Worm (Caenorhabditis elegans) whole organism, late embryonic: ENCODE data around the gene orc-1.

ENCODE experiments used
- C08G9.2 ChIP-seq: sonication (generic microtip); optimal IDR thresholded peaks from 2 replicates; lab custom pipeline; 2016; ENCODE audit warnings: mild to moderate bottlenecking, missing genetic modification characterization, moderate library complexity, missing compliant biosample characterization
- C38D4.7 ChIP-seq: fragments of 200-800 bp; sonication (Bioruptor generic); optimal IDR thresholded peaks from 2 replicates; lab custom pipeline; 2018; ENCODE audit warnings: mild to moderate bottlenecking, missing genetic modification characterization, moderate library complexity, missing compliant biosample characterization
- F13H6.1 ChIP-seq: sonication (generic microtip); optimal IDR thresholded peaks from 2 replicates; lab custom pipeline; 2016; ENCODE audit warnings: missing genetic modification characterization, missing compliant biosample characterization
- K02D7.2 ChIP-seq: sonication (generic microtip); optimal IDR thresholded peaks from 2 replicates; lab custom pipeline; 2017; ENCODE audit warnings: mild to moderate bottlenecking, missing genetic modification characterization, missing compliant biosample characterization
- T23F11.4 ChIP-seq: fragments of 200-800 bp; sonication (Bioruptor generic); optimal IDR thresholded peaks from 2 replicates; lab custom pipeline; 2018; ENCODE audit warnings: mild to moderate bottlenecking, missing genetic modification characterization, missing compliant biosample characterization
- Y22D7AL.16 ChIP-seq: sonication (generic microtip); optimal IDR thresholded peaks from 2 replicates; lab custom pipeline; 2016; ENCODE audit warnings: missing genetic modification characterization, missing compliant biosample characterization
- ahr-1 ChIP-seq: sonication (generic microtip); optimal IDR thresholded peaks from 2 replicates; lab custom pipeline; 2016; ENCODE audit warnings: missing genetic modification characterization, missing compliant biosample characterization
- ceh-18 ChIP-seq: sonication (generic microtip); optimal IDR thresholded peaks from 2 replicates; lab custom pipeline; 2016; ENCODE audit warnings: missing genetic modification characterization, missing compliant biosample characterization
- ceh-19 ChIP-seq: fragments of 200-800 bp; sonication (Bioruptor generic); optimal IDR thresholded peaks from 2 replicates; lab custom pipeline; 2018; ENCODE audit warnings: mild to moderate bottlenecking, missing genetic modification characterization, missing compliant biosample characterization
- ceh-2 ChIP-seq: sonication (generic microtip); optimal IDR thresholded peaks from 2 replicates; lab custom pipeline; 2016; ENCODE audit warnings: missing genotype, missing genetic modification characterization, missing compliant biosample characterization
- ceh-22 ChIP-seq: sonication (generic microtip); optimal IDR thresholded peaks from 2 replicates; lab custom pipeline; 2017; ENCODE audit warnings: missing biosample characterization, missing genetic modification characterization
- ceh-30 ChIP-seq: fragments of 150-350 bp; optimal IDR thresholded peaks from 2 replicates; lab custom pipeline; 2014; ENCODE audit warnings: missing biosample characterization, missing genetic modification characterization
- ceh-34 ChIP-seq: sonication (generic microtip); optimal IDR thresholded peaks from 2 replicates; lab custom pipeline; 2016; ENCODE audit warnings: mild to moderate bottlenecking, missing genetic modification characterization, missing compliant biosample characterization
- ceh-48 ChIP-seq: sonication (generic microtip); optimal IDR thresholded peaks from 2 replicates; lab custom pipeline; 2016; ENCODE audit warnings: missing genetic modification characterization, inconsistent platforms, missing compliant biosample characterization
- ceh-9 ChIP-seq: sonication (generic microtip); optimal IDR thresholded peaks from 2 replicates; lab custom pipeline; 2016; ENCODE audit warnings: mild to moderate bottlenecking, missing genetic modification characterization, inconsistent platforms, missing compliant biosample characterization
- che-1 ChIP-seq: sonication (generic microtip); optimal IDR thresholded peaks from 2 replicates; lab custom pipeline; 2016; ENCODE audit warnings: mild to moderate bottlenecking, missing genetic modification characterization, missing compliant biosample characterization
- dmd-4 ChIP-seq: sonication (generic microtip); optimal IDR thresholded peaks from 2 replicates; lab custom pipeline; 2016; ENCODE audit warnings: borderline replicate concordance, missing genetic modification characterization, missing compliant biosample characterization
- dve-1 ChIP-seq: sonication (generic microtip); optimal IDR thresholded peaks from 2 replicates; lab custom pipeline; 2017; ENCODE audit warnings: antibody characterized with exemption, mild to moderate bottlenecking, missing genetic modification characterization, missing compliant biosample characterization
- elt-2 ChIP-seq: sonication (generic microtip); optimal IDR thresholded peaks from 2 replicates; lab custom pipeline; 2016; ENCODE audit warnings: missing genetic modification reagents, missing genetic modification characterization, missing compliant biosample characterization
- ets-4 ChIP-seq: sonication (generic microtip); optimal IDR thresholded peaks from 2 replicates; lab custom pipeline; 2016; ENCODE audit warnings: missing genetic modification characterization, missing compliant biosample characterization
- fax-1 ChIP-seq: sonication (generic microtip); optimal IDR thresholded peaks from 2 replicates; lab custom pipeline; 2016; ENCODE audit warnings: missing genotype, missing genetic modification characterization, missing compliant biosample characterization
- fkh-6 ChIP-seq: sonication (generic microtip); optimal IDR thresholded peaks from 2 replicates; lab custom pipeline; 2016; ENCODE audit warnings: missing genetic modification characterization, missing compliant biosample characterization
- gmeb-2 ChIP-seq: sonication (generic microtip); optimal IDR thresholded peaks from 2 replicates; lab custom pipeline; 2016; ENCODE audit warnings: missing genetic modification characterization, inconsistent platforms, missing compliant biosample characterization
- hlh-13 ChIP-seq: fragments of 200-800 bp; sonication (Bioruptor generic); optimal IDR thresholded peaks from 2 replicates; lab custom pipeline; 2018; ENCODE audit warnings: mild to moderate bottlenecking, missing genetic modification characterization, missing compliant biosample characterization
- hlh-15 ChIP-seq: sonication (generic microtip); optimal IDR thresholded peaks from 2 replicates; lab custom pipeline; 2016; ENCODE audit warnings: missing genetic modification characterization, missing compliant biosample characterization
- lin-11 ChIP-seq: fragments of 200-800 bp; sonication (Bioruptor generic); optimal IDR thresholded peaks from 2 replicates; lab custom pipeline; 2018; ENCODE audit warnings: mild to moderate bottlenecking, missing genetic modification characterization, missing compliant biosample characterization
- madf-2 ChIP-seq: sonication (generic microtip); optimal IDR thresholded peaks from 2 replicates; lab custom pipeline; 2017; ENCODE audit warnings: missing genetic modification characterization, missing compliant biosample characterization
- mec-3 ChIP-seq: sonication (generic microtip); optimal IDR thresholded peaks from 2 replicates; lab custom pipeline; 2016; ENCODE audit warnings: borderline replicate concordance, missing genetic modification characterization, missing compliant biosample characterization
- nfya-1 ChIP-seq: sonication (generic microtip); optimal IDR thresholded peaks from 2 replicates; lab custom pipeline; 2017; ENCODE audit warnings: missing genetic modification characterization, mild to moderate bottlenecking, missing compliant biosample characterization, antibody characterized with exemption, moderate library complexity
- nhr-11 ChIP-seq: fragments of 150-350 bp; optimal IDR thresholded peaks from 2 replicates; lab custom pipeline; 2014; ENCODE audit warnings: missing biosample characterization, missing genetic modification characterization
- nhr-232 ChIP-seq: sonication (generic microtip); optimal IDR thresholded peaks from 2 replicates; lab custom pipeline; 2016; ENCODE audit warnings: missing genetic modification characterization, missing compliant biosample characterization
- pax-1 ChIP-seq: fragments of 150-350 bp; optimal IDR thresholded peaks from 2 replicates; lab custom pipeline; 2014; ENCODE audit warnings: missing biosample characterization, missing genetic modification characterization
- pha-2 ChIP-seq: sonication (generic microtip); optimal IDR thresholded peaks from 2 replicates; lab custom pipeline; 2017; ENCODE audit warnings: mild to moderate bottlenecking, missing genetic modification characterization, missing compliant biosample characterization
- pqm-1 ChIP-seq: sonication (generic microtip); optimal IDR thresholded peaks from 2 replicates; lab custom pipeline; 2016; ENCODE audit warnings: missing genetic modification characterization, missing compliant biosample characterization
- pros-1 ChIP-seq: fragments of 150-350 bp; optimal IDR thresholded peaks from 2 replicates; lab custom pipeline; 2014; ENCODE audit warnings: missing biosample characterization, missing genetic modification reagents, missing genetic modification characterization
- sox-2 ChIP-seq: fragments of 200-800 bp; sonication (Bioruptor generic); IDR thresholded peaks from 2 replicates; pipeline ENCODE4 v1.3.6; 2022; ENCODE audit warnings: missing genetic modification reagents, missing genetic modification characterization, missing compliant biosample characterization
- syd-9 ChIP-seq: sonication (generic microtip); optimal IDR thresholded peaks from 2 replicates; lab custom pipeline; 2016; ENCODE audit warnings: mild to moderate bottlenecking, missing genetic modification characterization, moderate library complexity, missing compliant biosample characterization
- tbx-2 ChIP-seq: sonication (generic microtip); optimal IDR thresholded peaks from 2 replicates; lab custom pipeline; 2016; ENCODE audit warnings: missing genetic modification characterization, missing compliant biosample characterization
- tbx-7 ChIP-seq: sonication (generic microtip); optimal IDR thresholded peaks from 2 replicates; lab custom pipeline; 2016; ENCODE audit warnings: missing genotype, missing genetic modification characterization, missing compliant biosample characterization
- ttx-3 ChIP-seq: sonication (generic microtip); optimal IDR thresholded peaks from 2 replicates; lab custom pipeline; 2016; ENCODE audit warnings: missing genetic modification reagents, missing genetic modification characterization, missing compliant biosample characterization
- unc-3 ChIP-seq, 2 experiments: fragments of 200-800 bp in 1 of 2; sonication (Bioruptor generic) in 1 of 2; sonication (generic microtip) in 1 of 2; conservative IDR thresholded peaks in 1 of 2; optimal IDR thresholded peaks in 1 of 2; 2 replicates each; pipeline versions ENCODE4 v1.3.6 to Lab custom; 2016 to 2022; ENCODE audit warnings: missing compliant biosample characterization in 2 of 2, missing genetic modification characterization in 2 of 2, missing genetic modification reagents in 1 of 2
- unc-42 ChIP-seq: sonication (generic microtip); optimal IDR thresholded peaks from 2 replicates; lab custom pipeline; 2016; ENCODE audit warnings: missing genotype, missing genetic modification characterization, missing compliant biosample characterization
- unc-86 ChIP-seq: sonication (generic microtip); optimal IDR thresholded peaks from 2 replicates; lab custom pipeline; 2016; ENCODE audit warnings: missing genetic modification characterization, missing compliant biosample characterization
- ztf-16 ChIP-seq: sonication (generic microtip); optimal IDR thresholded peaks from 2 replicates; lab custom pipeline; 2017; ENCODE audit warnings: missing genetic modification characterization, missing compliant biosample characterization

Gene orc-1

DNA sequence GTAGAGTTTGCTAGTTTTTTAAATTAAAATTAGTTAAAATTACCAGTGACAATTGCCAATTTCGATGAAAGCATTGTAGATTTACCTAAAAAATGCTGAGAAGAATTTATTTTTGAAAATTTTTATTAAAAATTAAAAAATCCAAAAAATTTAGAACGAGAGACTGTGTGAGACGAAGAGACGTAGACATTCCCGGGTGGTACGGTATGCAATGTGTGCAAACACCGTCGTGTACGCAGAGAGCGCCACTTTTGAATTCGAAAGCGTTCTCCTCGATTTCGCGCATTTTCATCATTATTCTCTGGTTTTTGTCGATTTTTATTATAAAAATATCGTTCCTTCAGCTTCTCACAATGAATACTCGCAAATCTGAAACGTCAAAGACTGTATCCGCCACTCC, at the start of gene orc-1, which contains the start of gene dhs-11:
TSS of gene orc-1 (plus strand) at position 349 of the 400 bp plus-strand sequence.
TSS of gene dhs-11 (minus strand) at position 85 of the 400 bp plus-strand sequence.
- TF ChIP-seq ceh-18 (no peak), nfya-1 (tag; lab: Kevin White, UChicago) (peak; percentile 22)
- TF ChIP-seq, all 69 proteins: peak for 1

DNA sequence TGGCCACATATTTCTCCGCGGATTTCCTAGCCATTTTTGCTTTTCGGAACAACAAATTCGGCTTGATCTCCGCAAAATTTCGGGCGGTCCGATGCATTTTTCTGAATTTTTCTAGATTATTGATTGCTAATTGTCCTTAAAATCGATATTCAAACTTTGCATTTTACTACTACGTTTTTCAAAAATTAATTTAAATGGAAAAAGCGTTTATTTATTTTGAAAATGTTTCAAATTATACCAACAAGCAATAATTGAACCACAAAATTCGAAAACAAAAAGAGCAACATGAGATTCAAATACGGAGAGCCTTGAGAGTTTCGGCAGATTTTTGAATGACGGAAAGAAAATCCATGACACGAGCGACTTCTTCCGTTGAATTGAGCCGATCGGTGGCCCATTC, 47.9 kb upstream of the orc-1 start, which contains the start of gene Y45F3A.9:
TSS of gene Y45F3A.9 (minus strand) at position 101 of the 400 bp plus-strand sequence.
- no peak for TF ChIP-seq dmd-4 (tag; lab: Kevin White, UChicago)
- TF ChIP-seq C08G9.2 (tag; lab: Kevin White, UChicago): no peak
- TF ChIP-seq syd-9 (tag; lab: Kevin White, UChicago): no peak
- no peak for TF ChIP-seq ceh-18
- TF ChIP-seq ceh-19 (GFP tag; lab: Kevin White, UChicago): no peak
- TF ChIP-seq ztf-16 (tag; lab: Kevin White, UChicago): no peak
- TF ChIP-seq unc-86 (tag; lab: Kevin White, UChicago): no peak
- no peak for TF ChIP-seq F13H6.1 (tag; lab: Kevin White, UChicago)
- TF ChIP-seq pha-2 (tag; lab: Kevin White, UChicago): no peak
- no peak for TF ChIP-seq dve-1
- TF ChIP-seq ceh-9 (tag; lab: Kevin White, UChicago): no peak
- TF ChIP-seq K02D7.2 (tag; lab: Kevin White, UChicago): no peak
- no peak for TF ChIP-seq nfya-1 (tag; lab: Kevin White, UChicago)

DNA sequence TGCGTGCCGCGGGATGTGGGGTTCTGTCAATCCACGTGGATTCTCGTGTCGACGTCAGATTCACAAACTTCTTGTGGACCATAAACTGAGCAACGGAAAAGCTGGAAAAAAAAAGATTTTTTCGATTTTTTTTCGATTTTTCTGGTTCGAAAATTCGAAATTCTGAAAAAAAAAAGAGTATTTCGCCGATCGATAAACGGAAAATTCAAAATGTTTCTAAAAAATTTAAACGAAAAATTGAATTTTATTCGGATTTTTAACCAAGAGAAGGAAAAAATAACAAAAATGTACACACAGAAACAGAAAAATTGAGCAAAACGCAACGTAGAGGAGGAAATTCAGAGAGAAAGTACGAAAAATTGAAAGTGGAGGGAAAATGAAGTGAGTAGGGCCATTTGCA, 46.5 kb upstream of the orc-1 start, which contains the start of gene Y39A1A.3:
TSS of gene Y39A1A.3 (minus strand) at position 101 of the 400 bp plus-strand sequence.
- TF ChIP-seq unc-86 (tag; lab: Kevin White, UChicago): no peak
- TF ChIP-seq ceh-34 (tag; lab: Kevin White, UChicago): no peak
- TF ChIP-seq C38D4.7 (GFP tag; lab: Kevin White, UChicago): no peak
- TF ChIP-seq tbx-7: no peak
- TF ChIP-seq syd-9 (tag; lab: Kevin White, UChicago): no peak
- no peak for TF ChIP-seq Y22D7AL.16 (tag; lab: Kevin White, UChicago)
- no peak for TF ChIP-seq pqm-1 (tag; lab: Kevin White, UChicago)
- TF ChIP-seq fkh-6 (tag; lab: Kevin White, UChicago): no peak
- TF ChIP-seq elt-2 (tag; lab: Kevin White, UChicago): no peak
- TF ChIP-seq madf-2 (tag; lab: Kevin White, UChicago): no peak
- no peak for TF ChIP-seq nhr-232
- no peak for TF ChIP-seq sox-2 (GFP tag; lab: Robert Waterston, UW)
- TF ChIP-seq ahr-1 (tag; lab: Kevin White, UChicago): no peak
- TF ChIP-seq, all 69 proteins: peak for 0

DNA sequence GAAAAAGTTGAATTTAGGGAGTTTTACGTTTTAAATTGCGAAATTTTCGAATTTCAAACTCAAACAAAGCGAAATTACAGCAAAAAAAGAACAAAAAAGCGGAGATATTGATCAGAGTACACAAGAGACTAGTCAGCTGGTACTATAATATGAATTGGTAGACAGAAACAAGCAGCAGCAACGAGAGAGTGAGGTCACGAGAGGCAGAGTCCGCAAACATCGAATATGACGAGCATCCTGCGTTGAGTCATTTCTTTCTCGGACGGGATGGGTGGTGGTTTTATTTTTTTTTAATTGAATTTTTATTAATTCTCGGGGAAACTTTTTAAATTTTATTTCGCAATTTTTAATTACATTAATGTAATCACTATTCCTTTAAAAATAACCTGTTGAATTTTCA, 43.2 kb upstream of the orc-1 start:
- TF ChIP-seq fax-1 (tag; lab: Kevin White, UChicago) (no peak), ttx-3 (tag; lab: Kevin White, UChicago) (no peak), tbx-2 (no peak), ceh-48 (no peak), gmeb-2 (tag; lab: Kevin White, UChicago) (no peak), mec-3 (tag; lab: Kevin White, UChicago) (no peak), tbx-7 (no peak), che-1 (tag; lab: Kevin White, UChicago) (no peak), unc-86 (tag; lab: Kevin White, UChicago) (no peak), nfya-1 (tag; lab: Kevin White, UChicago) (peak; percentile 11), ets-4 (tag; lab: Kevin White, UChicago) (no peak), nhr-11 (tag; lab: Kevin White, UChicago) (no peak), ceh-22 (tag; lab: Kevin White, UChicago) (no peak), sox-2 (GFP tag; lab: Robert Waterston, UW) (no peak), ceh-34 (tag; lab: Kevin White, UChicago) (no peak), pax-1 (tag; lab: Kevin White, UChicago) (no peak), ceh-2 (tag; lab: Kevin White, UChicago) (no peak), C08G9.2 (tag; lab: Kevin White, UChicago) (no peak), hlh-15 (no peak), K02D7.2 (tag; lab: Kevin White, UChicago) (no peak), T23F11.4 (GFP tag; lab: Kevin White, UChicago) (no peak), ztf-16 (tag; lab: Kevin White, UChicago) (no peak), elt-2 (tag; lab: Kevin White, UChicago) (no peak), unc-3 (GFP tag; conservative IDR thresholded peaks at IDR 0.05; lab: Robert Waterston, UW) (no peak), unc-3 (tag; optimal IDR thresholded peaks at IDR 0.05; lab: Kevin White, UChicago) (no peak), fkh-6 (tag; lab: Kevin White, UChicago) (no peak), ceh-19 (GFP tag; lab: Kevin White, UChicago) (no peak), madf-2 (tag; lab: Kevin White, UChicago) (no peak), pros-1 (no peak), ceh-30 (no peak), unc-42 (peak; percentile 34), hlh-13 (GFP tag; lab: Kevin White, UChicago) (no peak), lin-11 (tag; lab: Kevin White, UChicago) (no peak)
